Worm (Caenorhabditis elegans): Measurements from ENCODE around the gene C06A8.6.

DNA sequence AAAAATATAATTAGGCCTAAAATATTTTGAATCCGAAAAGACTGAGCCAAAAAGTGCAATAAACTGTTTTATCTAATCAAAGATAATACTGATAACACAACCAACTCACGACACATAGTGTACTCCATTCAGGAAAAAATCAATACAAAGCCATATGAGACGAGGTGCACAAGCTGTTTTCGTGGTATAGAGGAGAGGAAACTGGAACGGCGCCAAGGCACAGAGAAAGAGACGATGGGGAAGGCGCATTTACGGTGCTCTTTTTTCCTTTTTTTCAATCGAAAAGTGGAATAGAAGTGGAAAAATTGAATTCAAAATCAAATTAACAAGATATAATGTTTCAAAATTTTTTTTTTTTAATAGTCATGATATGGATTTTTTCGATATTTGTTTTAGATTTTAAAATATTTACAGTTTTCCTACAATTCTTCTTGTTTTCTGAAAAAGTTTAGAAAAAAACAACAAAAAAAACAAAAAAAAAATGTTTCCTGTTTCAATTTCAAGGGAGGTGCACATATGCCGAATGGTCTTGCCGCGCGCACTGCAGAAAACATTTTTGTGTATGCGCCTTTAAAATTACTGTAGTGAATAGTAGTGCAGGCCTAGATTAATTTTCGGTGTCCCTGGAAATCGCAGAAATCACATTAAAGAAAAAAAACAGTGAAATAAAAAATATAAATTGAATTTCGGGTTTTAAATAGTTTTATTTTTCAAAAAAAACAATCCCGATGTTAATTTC, 13.7 kb upstream of the C06A8.6 start, which contains the start of gene B0228.7:
- TF ChIP-seq lin-13 (GFP tag; optimal IDR thresholded peaks at IDR 0.05), result no peak
- TF ChIP-seq egl-27 (tag; optimal IDR thresholded peaks at IDR 0.05), result no peak
- no peak for TF ChIP-seq jun-1 (tag; optimal IDR thresholded peaks at IDR 0.05)
- TF ChIP-seq lsy-2 (tag; optimal IDR thresholded peaks at IDR 0.05), result peak in 1 of 2 experiments; percentile 61
- no peak for TF ChIP-seq R02D3.7 (tag; optimal IDR thresholded peaks at IDR 0.05)
- peak; percentile 35 for TF ChIP-seq nhr-28 (tag; optimal IDR thresholded peaks at IDR 0.05)
- no peak for TF ChIP-seq skn-1 (tag; optimal IDR thresholded peaks at IDR 0.05)
- TF ChIP-seq zag-1 (tag; optimal IDR thresholded peaks at IDR 0.05), result no peak
- no peak for TF ChIP-seq tag-97 (GFP tag; IDR thresholded peaks at IDR 0.05)

All from whole organism, L4 larva.